Worm (Caenorhabditis elegans) whole organism, early embryonic: Measurements from ENCODE around the gene Y62H9A.3.

Experiments
- B0310.2 ChIP-seq: sonication (generic microtip); optimal IDR thresholded peaks from 2 replicates; lab custom pipeline; 2016; ENCODE audit warnings: mild to moderate bottlenecking, missing genetic modification characterization, missing compliant biosample characterization
- F13C5.2 ChIP-seq: sonication (generic microtip); optimal IDR thresholded peaks from 2 replicates; lab custom pipeline; 2017; ENCODE audit warnings: mild to moderate bottlenecking, missing genetic modification characterization, inconsistent platforms, missing compliant biosample characterization
- aly-1 ChIP-seq: sonication (generic microtip); optimal IDR thresholded peaks from 2 replicates; lab custom pipeline; 2016; ENCODE audit warnings: missing genetic modification characterization, missing compliant biosample characterization
- ama-1 ChIP-seq: fragments of 150-350 bp; optimal IDR thresholded peaks from 2 replicates; lab custom pipeline; 2014
- ceh-13 ChIP-seq: fragments of 200-800 bp; sonication (Bioruptor generic); optimal IDR thresholded peaks from 2 replicates; lab custom pipeline; 2018; ENCODE audit warnings: mild to moderate bottlenecking, missing genetic modification characterization, missing compliant biosample characterization
- ceh-36 ChIP-seq: sonication (generic microtip); optimal IDR thresholded peaks from 2 replicates; lab custom pipeline; 2016; ENCODE audit warnings: missing genetic modification characterization, inconsistent platforms, missing compliant biosample characterization
- ets-7 ChIP-seq: sonication (generic microtip); optimal IDR thresholded peaks from 2 replicates; lab custom pipeline; 2016; ENCODE audit warnings: missing genotype, missing genetic modification characterization, missing compliant biosample characterization
- flt-1 ChIP-seq: fragments of 200-800 bp; sonication (Bioruptor generic); IDR thresholded peaks from 2 replicates; pipeline ENCODE4 v1.3.6; 2022; ENCODE audit warnings: missing genetic modification characterization, missing compliant biosample characterization
- hmbx-1 ChIP-seq: sonication (generic microtip); optimal IDR thresholded peaks from 2 replicates; lab custom pipeline; 2016; ENCODE audit warnings: mild to moderate bottlenecking, missing genetic modification characterization, missing compliant biosample characterization
- hmg-4 ChIP-seq: fragments of 200-800 bp; sonication (Bioruptor generic); optimal IDR thresholded peaks from 2 replicates; lab custom pipeline; 2018; ENCODE audit warnings: mild to moderate bottlenecking, missing genetic modification characterization, missing compliant biosample characterization
- hnd-1 ChIP-seq: sonication (generic microtip); optimal IDR thresholded peaks from 2 replicates; lab custom pipeline; 2016; ENCODE audit warnings: missing genetic modification characterization, missing compliant biosample characterization
- pes-1 ChIP-seq: fragments of 200-800 bp; sonication (Bioruptor generic); IDR thresholded peaks from 2 replicates; pipeline ENCODE4 v1.3.6; 2022; ENCODE audit warnings: missing genetic modification reagents, missing genetic modification characterization, missing compliant biosample characterization
- scrt-1 ChIP-seq: fragments of 200-800 bp; sonication (Bioruptor generic); IDR thresholded peaks from 2 replicates; pipeline ENCODE4 v1.3.6; 2022; ENCODE audit warnings: missing genetic modification characterization, missing compliant biosample characterization
- sea-1 ChIP-seq: fragments of 200-800 bp; sonication (Bioruptor generic); conservative IDR thresholded peaks from 2 replicates; pipeline ENCODE4 v1.3.6; 2022; ENCODE audit warnings: missing genetic modification characterization, missing compliant biosample characterization
- tbx-11 ChIP-seq: fragments of 200-800 bp; sonication (Bioruptor generic); IDR thresholded peaks from 2 replicates; pipeline ENCODE4 v1.3.6; 2022; ENCODE audit warnings: missing genetic modification characterization, missing compliant biosample characterization
- tbx-37 ChIP-seq: fragments of 200-800 bp; sonication (Bioruptor generic); conservative IDR thresholded peaks from 2 replicates; pipeline ENCODE4 v1.3.6; 2022; ENCODE audit warnings: missing genetic modification reagents, missing genetic modification characterization, missing compliant biosample characterization
- tra-4 ChIP-seq: sonication (generic microtip); optimal IDR thresholded peaks from 2 replicates; lab custom pipeline; 2017; ENCODE audit warnings: missing genetic modification characterization, missing compliant biosample characterization

Gene Y62H9A.3

ce11 chrX:11913824-11914223, 34.1 kb upstream of the Y62H9A.3 start, which contains the start of gene Y62H9A.12:
Y62H9A.12 (plus strand) TSS chrX:11914124.
- TF ChIP-seq ceh-36 (tag; lab: Kevin White, UChicago) (no peak), scrt-1 (GFP tag; lab: Robert Waterston, UW) (no peak), aly-1 (no peak), flt-1 (no peak), hmbx-1 (tag; lab: Kevin White, UChicago) (no peak), pes-1 (GFP tag; lab: Robert Waterston, UW) (no peak), tbx-11 (GFP tag; lab: Robert Waterston, UW) (no peak)

- TF ChIP-seq tra-4 (tag; lab: Kevin White, UChicago) = no peak
- TF ChIP-seq tbx-37 = no peak
- no peak for TF ChIP-seq sea-1 (GFP tag; lab: Robert Waterston, UW)
- no peak for TF ChIP-seq ceh-13 (GFP tag; lab: Kevin White, UChicago)
- TF ChIP-seq ceh-36 (tag; lab: Kevin White, UChicago) = no peak
- TF ChIP-seq ets-7 (tag; lab: Kevin White, UChicago) = no peak
- no peak for TF ChIP-seq tbx-11 (GFP tag; lab: Robert Waterston, UW)
- TF ChIP-seq scrt-1 (GFP tag; lab: Robert Waterston, UW) = no peak
These were observed 30.3 kb upstream of the Y62H9A.3 start, which contains the start of gene Y62H9A.15 for ce11 chrX:11910046-11910445. Y62H9A.15 (minus strand) TSS chrX:11910145.

- TF ChIP-seq ama-1 (lab: Kevin White, UChicago) = no peak
- TF ChIP-seq tra-4 (tag; lab: Kevin White, UChicago) = no peak
- TF ChIP-seq hnd-1 (tag; lab: Kevin White, UChicago) = no peak
- no peak for TF ChIP-seq ceh-36 (tag; lab: Kevin White, UChicago)
- no peak for TF ChIP-seq ceh-13 (GFP tag; lab: Kevin White, UChicago)
- TF ChIP-seq tbx-11 (GFP tag; lab: Robert Waterston, UW) = no peak
These were observed 29.4 kb upstream of the Y62H9A.3 start for ce11 chrX:11909168-11909567.

- TF ChIP-seq sea-1 (GFP tag; lab: Robert Waterston, UW) (no peak), ceh-36 (tag; lab: Kevin White, UChicago) (no peak), hmg-4 (no peak), ets-7 (tag; lab: Kevin White, UChicago) (no peak), scrt-1 (GFP tag; lab: Robert Waterston, UW) (no peak), aly-1 (no peak), pes-1 (GFP tag; lab: Robert Waterston, UW) (no peak)
These were observed 28.5 kb upstream of the Y62H9A.3 start for ce11 chrX:11908226-11908625.

ce11 chrX:11907263-11907662, 27.5 kb upstream of the Y62H9A.3 start, which contains the start of gene Y62H9A.11:
Y62H9A.11 (minus strand) TSS chrX:11907363.
- no peak for TF ChIP-seq B0310.2
- TF ChIP-seq pes-1 (GFP tag; lab: Robert Waterston, UW) = no peak
- TF ChIP-seq hmbx-1 (tag; lab: Kevin White, UChicago) = no peak
- no peak for TF ChIP-seq tra-4 (tag; lab: Kevin White, UChicago)
- TF ChIP-seq tbx-11 (GFP tag; lab: Robert Waterston, UW) = no peak
- TF ChIP-seq scrt-1 (GFP tag; lab: Robert Waterston, UW) = no peak
- no peak for TF ChIP-seq ceh-36 (tag; lab: Kevin White, UChicago)
- TF ChIP-seq sea-1 (GFP tag; lab: Robert Waterston, UW) = no peak
- no peak for TF ChIP-seq flt-1
- no peak for TF ChIP-seq ceh-13 (GFP tag; lab: Kevin White, UChicago)
- TF ChIP-seq ets-7 (tag; lab: Kevin White, UChicago) = no peak

- TF ChIP-seq ama-1 (lab: Kevin White, UChicago) (no peak), B0310.2 (no peak), tra-4 (tag; lab: Kevin White, UChicago) (no peak)
These were observed 26.9 kb upstream of the Y62H9A.3 start for ce11 chrX:11906626-11907025.

- no peak for TF ChIP-seq hmg-4
These were observed 22.9 kb upstream of the Y62H9A.3 start, which contains the start of gene Y62H9A.10 for ce11 chrX:11902661-11903060. Y62H9A.10 (minus strand) TSS chrX:11902761.

- TF ChIP-seq sea-1 (GFP tag; lab: Robert Waterston, UW) (no peak), hmg-4 (no peak), hnd-1 (tag; lab: Kevin White, UChicago) (no peak), ceh-36 (tag; lab: Kevin White, UChicago) (no peak)
These were observed 19.3 kb upstream of the Y62H9A.3 start for ce11 chrX:11899031-11899430.

- TF ChIP-seq F13C5.2 (tag; lab: Kevin White, UChicago) = no peak
- TF ChIP-seq tbx-11 (GFP tag; lab: Robert Waterston, UW) = no peak
- TF ChIP-seq ceh-36 (tag; lab: Kevin White, UChicago) = no peak
- no peak for TF ChIP-seq flt-1
- no peak for TF ChIP-seq hnd-1 (tag; lab: Kevin White, UChicago)
- TF ChIP-seq ama-1 (lab: Kevin White, UChicago) = no peak
- no peak for TF ChIP-seq scrt-1 (GFP tag; lab: Robert Waterston, UW)
These were observed 18.3 kb upstream of the Y62H9A.3 start, which contains the start of gene Y62H9A.9 for ce11 chrX:11898040-11898439. Y62H9A.9 (minus strand) TSS chrX:11898140.
